Fruit fly (Drosophila melanogaster): Measurements from ENCODE around the gene CG10588.

- no peak for TF ChIP-seq CrebA (GFP tag; optimal IDR thresholded peaks at IDR 0.05; ENCODE audit: borderline replicate concordance)
- no peak for TF ChIP-seq Hr78 (GFP tag; optimal IDR thresholded peaks at IDR 0.05)
- TF ChIP-seq Abd-B (GFP tag; optimal IDR thresholded peaks at IDR 0.05): no peak
- no peak for TF ChIP-seq usp (GFP tag; optimal IDR thresholded peaks at IDR 0.05)
These were observed 26.5 kb upstream of the CG10588 start for dm6 chr3L:20930059-20930785.

All from whole organism, wandering third instar larva.